Fruit fly (Drosophila melanogaster): ENCODE results near the gene CG31659.

The CG31659 gene

DNA sequence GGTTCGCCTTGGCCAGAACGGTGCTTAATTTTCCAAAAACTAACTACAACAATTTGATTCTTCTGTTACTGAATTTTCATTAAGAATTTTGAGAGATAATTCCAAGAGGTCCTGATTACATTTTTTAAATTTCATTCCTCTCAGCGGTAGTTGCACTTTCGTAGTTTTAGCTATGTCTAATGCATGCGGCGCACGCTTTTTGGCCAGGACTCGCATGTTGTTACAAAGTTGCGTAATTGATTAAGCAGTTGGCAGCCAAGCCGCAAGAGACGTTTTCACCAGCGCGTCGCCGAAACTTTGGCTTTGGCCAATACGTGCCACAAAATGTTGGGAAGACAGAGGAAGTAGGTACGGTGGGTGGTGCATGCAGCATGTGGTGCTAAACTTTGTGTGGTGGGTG, 3.8 kb downstream of the CG31659 start, which contains the start of gene CG5565:
CG5565 (minus strand) TSS at position 101 of the 400 bp plus-strand sequence.
- no peak for TF ChIP-seq insv (optimal IDR thresholded peaks at IDR 0.05)
- no peak for TF ChIP-seq ttk (optimal IDR thresholded peaks at IDR 0.05)
- TF ChIP-seq h (optimal IDR thresholded peaks at IDR 0.05): no peak
- no peak for TF ChIP-seq psq (optimal IDR thresholded peaks at IDR 0.05)
- no peak for TF ChIP-seq Myc (optimal IDR thresholded peaks at IDR 0.05)
- TF ChIP-seq Sin3A (optimal IDR thresholded peaks at IDR 0.05): no peak

DNA sequence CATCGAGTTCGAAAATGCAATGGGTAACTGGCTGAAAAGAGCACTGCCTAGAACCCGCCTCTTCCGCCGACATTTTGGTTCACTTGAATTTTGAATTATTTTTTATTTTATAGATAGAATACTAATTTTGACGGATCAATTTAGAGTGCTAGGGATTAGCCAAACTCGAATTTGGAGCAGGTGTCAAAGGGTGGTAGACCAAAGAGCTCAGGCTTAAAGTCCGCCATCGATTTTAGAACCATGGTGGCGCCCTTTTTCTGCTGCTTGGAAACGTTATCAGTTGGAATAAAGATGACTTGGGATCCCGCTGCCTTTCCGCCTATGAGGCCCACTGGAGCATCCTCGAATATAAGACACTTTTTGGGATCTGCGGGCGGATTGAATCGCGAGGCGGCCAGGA, 4.8 kb downstream of the CG31659 start, which contains the start of gene CG31924:
CG31924 (minus strand) TSS at position 101 of the 400 bp plus-strand sequence.
- no peak for TF ChIP-seq psq (optimal IDR thresholded peaks at IDR 0.05)
- no peak for TF ChIP-seq insv (optimal IDR thresholded peaks at IDR 0.05)
- no peak for TF ChIP-seq h (optimal IDR thresholded peaks at IDR 0.05)
- TF ChIP-seq ttk (optimal IDR thresholded peaks at IDR 0.05): no peak
- no peak for TF ChIP-seq Myc (optimal IDR thresholded peaks at IDR 0.05)
- TF ChIP-seq Sin3A (optimal IDR thresholded peaks at IDR 0.05): no peak

dm6 chr2L:1354009-1354408, 5.6 kb downstream of the CG31659 start, which contains the start of gene CG5561:
TSS of gene CG5561 (minus strand) at chr2L:1354109.
- TF ChIP-seq Myc (optimal IDR thresholded peaks at IDR 0.05): no peak
- no peak for TF ChIP-seq psq (optimal IDR thresholded peaks at IDR 0.05)
- no peak for TF ChIP-seq Sin3A (optimal IDR thresholded peaks at IDR 0.05)
- no peak for TF ChIP-seq ttk (optimal IDR thresholded peaks at IDR 0.05)
- no peak for TF ChIP-seq insv (optimal IDR thresholded peaks at IDR 0.05)
- TF ChIP-seq h (optimal IDR thresholded peaks at IDR 0.05): no peak

dm6 chr2L:1352768-1353167, 6.8 kb downstream of the CG31659 start, which contains the start of gene CG5556:
TSS of gene CG5556 (minus strand) at chr2L:1352868.
- TF ChIP-seq insv (optimal IDR thresholded peaks at IDR 0.05) (no peak), ttk (optimal IDR thresholded peaks at IDR 0.05) (no peak)

DNA sequence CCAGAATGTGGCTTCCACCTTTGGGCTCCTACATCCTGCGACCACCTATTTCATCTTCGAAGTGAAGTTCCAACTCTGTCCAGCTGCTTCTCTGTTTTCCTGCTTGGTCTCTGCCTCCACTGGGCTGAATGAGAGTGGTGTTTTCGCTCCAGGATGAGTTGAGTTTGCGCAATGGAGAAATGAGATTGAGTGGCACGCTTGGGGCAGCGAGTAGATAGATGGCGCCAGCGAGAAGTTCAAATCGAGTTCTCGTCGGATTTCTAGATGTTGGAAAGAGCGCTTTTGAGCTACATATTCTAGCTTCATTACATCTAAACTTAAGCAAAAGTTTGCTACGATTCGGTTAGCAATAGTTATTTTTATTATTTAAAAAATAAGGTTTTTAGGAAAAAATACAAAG, 13.6 kb downstream of the CG31659 start:
- TF ChIP-seq Sin3A (optimal IDR thresholded peaks at IDR 0.05) (no peak), insv (optimal IDR thresholded peaks at IDR 0.05) (no peak), psq (optimal IDR thresholded peaks at IDR 0.05) (no peak), ttk (optimal IDR thresholded peaks at IDR 0.05) (no peak), Myc (optimal IDR thresholded peaks at IDR 0.05) (no peak), h (optimal IDR thresholded peaks at IDR 0.05) (no peak)

dm6 chr2L:1344071-1344470, 15.5 kb downstream of the CG31659 start, which contains the start of the genes CG33922 and Cdlc2:
TSS of gene CG33922 (minus strand) at chr2L:1344171.
TSS of gene Cdlc2 (plus strand) at chr2L:1344400.
- no peak for TF ChIP-seq insv (optimal IDR thresholded peaks at IDR 0.05)
- no peak for TF ChIP-seq Myc (optimal IDR thresholded peaks at IDR 0.05)
- TF ChIP-seq psq (optimal IDR thresholded peaks at IDR 0.05): no peak
- no peak for TF ChIP-seq ttk (optimal IDR thresholded peaks at IDR 0.05)
- TF ChIP-seq Sin3A (optimal IDR thresholded peaks at IDR 0.05): no peak
- TF ChIP-seq h (optimal IDR thresholded peaks at IDR 0.05): no peak

DNA sequence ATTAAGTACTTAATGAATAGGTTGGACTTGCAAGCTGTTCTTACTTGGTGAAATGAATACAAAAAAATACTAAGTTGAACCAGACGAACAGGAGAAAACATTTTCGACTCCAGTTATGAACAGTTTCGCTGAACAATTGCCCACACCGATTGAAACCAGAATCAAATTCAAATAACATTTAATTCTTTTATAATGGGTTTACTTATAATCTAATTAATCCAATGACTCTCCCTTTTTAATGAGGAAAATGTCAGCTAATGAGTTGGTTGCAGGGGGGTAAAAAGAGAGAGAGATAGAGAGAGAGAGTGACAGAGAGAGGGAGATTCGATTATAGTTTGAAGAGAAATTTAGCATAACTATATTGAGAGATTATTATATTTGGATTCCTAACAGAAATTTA, 17.6 kb downstream of the CG31659 start, which contains the start of gene CG33923:
CG33923 (minus strand) TSS at position 101 of the 400 bp plus-strand sequence.
- TF ChIP-seq psq (optimal IDR thresholded peaks at IDR 0.05) (no peak), Sin3A (optimal IDR thresholded peaks at IDR 0.05) (no peak), insv (optimal IDR thresholded peaks at IDR 0.05) (no peak), ttk (optimal IDR thresholded peaks at IDR 0.05) (no peak), h (optimal IDR thresholded peaks at IDR 0.05) (no peak), Myc (optimal IDR thresholded peaks at IDR 0.05) (no peak)

- no peak for TF ChIP-seq psq (optimal IDR thresholded peaks at IDR 0.05)
- no peak for TF ChIP-seq ttk (optimal IDR thresholded peaks at IDR 0.05)
- no peak for TF ChIP-seq Myc (optimal IDR thresholded peaks at IDR 0.05)
- no peak for TF ChIP-seq insv (optimal IDR thresholded peaks at IDR 0.05)
- no peak for TF ChIP-seq Sin3A (optimal IDR thresholded peaks at IDR 0.05)
- TF ChIP-seq h (optimal IDR thresholded peaks at IDR 0.05): no peak
Observed at dm6 chr2L:1333828-1334227, 25.8 kb downstream of the CG31659 start, which contains the start of gene CG5440. TSS of gene CG5440 (plus strand) at chr2L:1334128.

- TF ChIP-seq h (optimal IDR thresholded peaks at IDR 0.05): no peak
- no peak for TF ChIP-seq psq (optimal IDR thresholded peaks at IDR 0.05)
- no peak for TF ChIP-seq insv (optimal IDR thresholded peaks at IDR 0.05)
- no peak for TF ChIP-seq ttk (optimal IDR thresholded peaks at IDR 0.05)
- TF ChIP-seq Myc (optimal IDR thresholded peaks at IDR 0.05): no peak
- no peak for TF ChIP-seq Sin3A (optimal IDR thresholded peaks at IDR 0.05)
Observed at dm6 chr2L:1328861-1329260, 30.7 kb downstream of the CG31659 start, which contains the start of gene a5. TSS of gene a5 (plus strand) at chr2L:1329161.

DNA sequence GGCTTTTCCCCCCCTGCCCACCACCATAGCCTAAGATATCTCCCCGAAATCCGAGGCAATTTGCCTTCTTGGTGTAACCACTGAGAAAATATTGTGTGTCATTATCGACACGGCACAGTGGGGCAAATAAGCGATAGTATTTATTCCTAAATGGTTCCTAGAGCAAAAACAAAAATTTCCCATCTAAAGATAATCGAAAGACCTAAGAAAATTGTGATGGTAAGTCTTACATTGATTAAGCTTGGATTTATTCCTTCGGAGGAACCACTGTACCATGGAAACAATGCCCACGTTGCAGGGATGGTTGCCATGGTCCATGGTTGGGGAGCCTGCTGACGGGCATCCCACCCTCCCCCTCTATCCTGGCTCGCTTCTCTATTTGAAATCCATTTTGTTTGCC, 43.2 kb downstream of the CG31659 start:
- TF ChIP-seq Sin3A (optimal IDR thresholded peaks at IDR 0.05) (no peak), Myc (optimal IDR thresholded peaks at IDR 0.05) (no peak), psq (optimal IDR thresholded peaks at IDR 0.05) (no peak)

- TF ChIP-seq insv (optimal IDR thresholded peaks at IDR 0.05) (no peak), Sin3A (optimal IDR thresholded peaks at IDR 0.05) (no peak), h (optimal IDR thresholded peaks at IDR 0.05) (no peak), Myc (optimal IDR thresholded peaks at IDR 0.05) (no peak), ttk (optimal IDR thresholded peaks at IDR 0.05) (no peak)
Observed at dm6 chr2L:1315283-1315682, 44.3 kb downstream of the CG31659 start.

- no peak for TF ChIP-seq Sin3A (optimal IDR thresholded peaks at IDR 0.05)
- TF ChIP-seq h (optimal IDR thresholded peaks at IDR 0.05): no peak
Observed at dm6 chr2L:1312321-1312720, 47.3 kb downstream of the CG31659 start.
